Worm (Caenorhabditis elegans) whole organism, L2 larva: ENCODE data around the gene Y51H7C.7.

ENCODE experiments used
- nhr-10 ChIP-seq: sonication (generic microtip); optimal IDR thresholded peaks from 2 replicates; lab custom pipeline; 2017; ENCODE audit warnings: missing biosample characterization, missing genetic modification characterization
- nhr-237 ChIP-seq: fragments of 150-350 bp; optimal IDR thresholded peaks from 2 replicates; lab custom pipeline; 2014; ENCODE audit warnings: missing biosample characterization, missing genetic modification characterization
- snpc-4 ChIP-seq: fragments of 150-350 bp; optimal IDR thresholded peaks from 2 replicates; lab custom pipeline; 2014; ENCODE audit warnings: missing biosample characterization, missing genetic modification characterization

ce11 chrII:1375627-1376026 is 26.7 kb upstream of the Y51H7C.7 start:
- no peak for TF ChIP-seq nhr-237 (tag; lab: Kevin White, UChicago)
- no peak for TF ChIP-seq nhr-10
- no peak for TF ChIP-seq snpc-4 (tag; lab: Kevin White, UChicago)
